Worm (Caenorhabditis elegans): ENCODE data around the gene C13F10.5.

Gene C13F10.5

ce11 chrV:7199932-7200331, 19.0 kb downstream of the C13F10.5 start, which contains the start of gene F09G2.1:
TSS of gene F09G2.1 (plus strand) at chrV:7200232.
- TF ChIP-seq ZK546.5 (tag; optimal IDR thresholded peaks at IDR 0.05) (no peak), spr-3 (GFP tag; optimal IDR thresholded peaks at IDR 0.05) (no peak), rbr-2 (tag; optimal IDR thresholded peaks at IDR 0.05) (no peak), daf-16 (GFP tag; optimal IDR thresholded peaks at IDR 0.05) (no peak), daf-16 (tag; optimal IDR thresholded peaks at IDR 0.05) (peak; percentile 9)

- TF ChIP-seq lin-39 (tag; optimal IDR thresholded peaks at IDR 0.05) (no peak), F49E8.2 (tag; optimal IDR thresholded peaks at IDR 0.05; ENCODE audit: borderline replicate concordance) (peak; percentile 36), snpc-1.2 (GFP tag; IDR thresholded peaks at IDR 0.05) (peak; percentile 53; the same call in 1 of the 2 replicates), dmd-8 (GFP tag; IDR thresholded peaks at IDR 0.05) (no peak)
Observed at ce11 chrV:7199077-7199476, 19.8 kb downstream of the C13F10.5 start.

ce11 chrV:7198403-7198802, 20.5 kb downstream of the C13F10.5 start:
- TF ChIP-seq dve-1 (tag; optimal IDR thresholded peaks at IDR 0.05; ENCODE audit: insufficient read depth) (peak; percentile 84), nhr-42 (GFP tag; IDR thresholded peaks at IDR 0.05) (0 out of 2 replicates have a peak, but pooled peaks have one; percentile 10), unc-130 (GFP tag; optimal IDR thresholded peaks at IDR 0.05) (peak; percentile 2), daf-16 (GFP tag; optimal IDR thresholded peaks at IDR 0.05) (peak in 1 of 2 experiments; percentile 38), daf-16 (tag; optimal IDR thresholded peaks at IDR 0.05) (peak; percentile 46), daf-19 (GFP tag; conservative IDR thresholded peaks at IDR 0.05) (no peak), mxl-2 (GFP tag; conservative IDR thresholded peaks at IDR 0.05) (no peak; the same call in 1 of the 2 replicates), nhr-41 (GFP tag; IDR thresholded peaks at IDR 0.05) (0 out of 2 replicates have a peak, but pooled peaks have one; percentile 45), Y48G9A.11 (GFP tag; IDR thresholded peaks at IDR 0.05) (peak; percentile 48), php-3 (GFP tag; IDR thresholded peaks at IDR 0.05) (peak; percentile 58), mes-2 (tag; optimal IDR thresholded peaks at IDR 0.05; ENCODE audit: poor library complexity, severe bottlenecking) (peak; percentile 34), hmg-1.1 (GFP tag; IDR thresholded peaks at IDR 0.05) (0 out of 2 replicates have a peak, but pooled peaks have one; percentile 15), gei-8 (GFP tag; optimal IDR thresholded peaks at IDR 0.05) (peak; percentile 23), attf-4 (tag; optimal IDR thresholded peaks at IDR 0.05) (no peak), arid-1 (GFP tag; conservative IDR thresholded peaks at IDR 0.05) (peak; percentile 59; the same call in 1 of the 2 replicates), mep-1 (tag; optimal IDR thresholded peaks at IDR 0.05) (peak; percentile 61), vab-7 (GFP tag; IDR thresholded peaks at IDR 0.05) (no peak), cey-2 (tag; optimal IDR thresholded peaks at IDR 0.05; ENCODE audit: borderline replicate concordance, insufficient read depth) (no peak), aha-1 (tag) (peak; percentile 66), T20F7.1 (GFP tag; optimal IDR thresholded peaks at IDR 0.05) (peak; percentile 41), madf-5 (GFP tag; IDR thresholded peaks at IDR 0.05) (no peak), hlh-11 (tag; optimal IDR thresholded peaks at IDR 0.05) (peak; percentile 71), duxl-1 (tag; optimal IDR thresholded peaks at IDR 0.05; ENCODE audit: poor library complexity) (peak; percentile 57), ZK337.2 (GFP tag; IDR thresholded peaks at IDR 0.05) (no peak), sdz-12 (GFP tag; optimal IDR thresholded peaks at IDR 0.05) (peak; percentile 5), dmd-6 (GFP tag; IDR thresholded peaks at IDR 0.05) (peak; percentile 73), lin-1 (GFP tag; IDR thresholded peaks at IDR 0.05) (0 out of 2 replicates have a peak, but pooled peaks have one; percentile 28), ctbp-1 (GFP tag; IDR thresholded peaks at IDR 0.05) (no peak), aly-2 (tag; optimal IDR thresholded peaks at IDR 0.05) (no peak), nhr-25 (tag; optimal IDR thresholded peaks at IDR 0.05; ENCODE audit: borderline replicate concordance, insufficient read depth) (no peak), fos-1 (tag; optimal IDR thresholded peaks at IDR 0.05) (no peak), spr-1 (tag; optimal IDR thresholded peaks at IDR 0.05) (no peak), lin-13 (GFP tag; optimal IDR thresholded peaks at IDR 0.05) (peak; percentile 74), fkh-10 (GFP tag; optimal IDR thresholded peaks at IDR 0.05) (no peak), T26A8.4 (GFP tag; IDR thresholded peaks at IDR 0.05) (0 out of 2 replicates have a peak, but pooled peaks have one; percentile 37), Y105C5A.15 (GFP tag; IDR thresholded peaks at IDR 0.05) (no peak), F10B5.3 (tag; optimal IDR thresholded peaks at IDR 0.05) (peak; percentile 38), ceh-82 (tag; optimal IDR thresholded peaks at IDR 0.05) (no peak)

All from whole organism, L4 larva.